Fruit fly (Drosophila melanogaster) whole organism, embryonic: ENCODE measurements around the gene EMC3.
A peak's percentile ranks its signal among the peaks of the same experiment; 100 is the strongest.

ENCODE experiments used
- CG10267 ChIP-seq: fragments of 200-800 bp; sonication (Bioruptor generic); optimal IDR thresholded peaks from 2 replicates; lab custom pipeline; 2018; ENCODE audit warnings: missing biosample characterization, mild to moderate bottlenecking, missing genetic modification characterization, moderate library complexity
- CG12104 ChIP-seq: fragments of 200-800 bp; sonication (Bioruptor generic); optimal IDR thresholded peaks from 3 replicates; lab custom pipeline; 2016; ENCODE audit warnings: missing biosample characterization, missing genetic modification characterization
- CG17568 ChIP-seq: fragments of 200-800 bp; sonication (Bioruptor generic); optimal IDR thresholded peaks from 2 replicates; lab custom pipeline; 2018; ENCODE audit warnings: missing biosample characterization, mild to moderate bottlenecking, missing genetic modification characterization, moderate library complexity
- CG8944 ChIP-seq: fragments of 200-800 bp; sonication (Bioruptor generic); optimal IDR thresholded peaks from 3 replicates; lab custom pipeline; 2016; ENCODE audit warnings: missing biosample characterization, missing genetic modification characterization
- Eip74EF ChIP-seq, 2 experiments: fragments of 200-800 bp in 1 of 2; fragments of >200 bp in 1 of 2; sonication (Bioruptor generic) in 1 of 2; optimal IDR thresholded peaks; 2 replicates each; lab custom pipeline; 2017 to 2019; ENCODE audit warnings: missing biosample characterization in 2 of 2, missing genetic modification characterization in 2 of 2, mild to moderate bottlenecking in 1 of 2, moderate library complexity in 1 of 2
- Gsc ChIP-seq: fragments of 200-800 bp; sonication (Bioruptor generic); IDR thresholded peaks from 2 replicates; pipeline ENCODE4 v1.3.6; 2022; ENCODE audit warnings: missing biosample characterization, missing genetic modification characterization
- HLH4C ChIP-seq: fragments of 200-800 bp; sonication (Bioruptor generic); IDR thresholded peaks from 3 replicates; pipeline ENCODE4 v1.3.6; 2022; ENCODE audit warnings: missing biosample characterization, missing genetic modification characterization; ENCODE audit not compliant: partially characterized antibody
- Max ChIP-seq: fragments of 200-800 bp; sonication (Bioruptor generic); optimal IDR thresholded peaks from 2 replicates; lab custom pipeline; 2016; ENCODE audit warnings: missing biosample characterization, mild to moderate bottlenecking, missing genetic modification characterization
- Med ChIP-seq: fragments of 200-800 bp; sonication (Bioruptor generic); peaks from one replicate; lab custom pipeline; 2016; ENCODE audit warnings: missing biosample characterization, missing genetic modification characterization, mild to moderate bottlenecking, inconsistent platforms, moderate library complexity
- Oaz ChIP-seq: fragments of 200-800 bp; sonication (Bioruptor generic); IDR thresholded peaks from 2 replicates; pipeline ENCODE4 v1.3.6; 2022; ENCODE audit warnings: missing biosample characterization, missing genetic modification characterization
- Spps ChIP-seq: fragments of 200-800 bp; sonication (Bioruptor generic); optimal IDR thresholded peaks from 2 replicates; lab custom pipeline; 2018; ENCODE audit warnings: missing biosample characterization, mild to moderate bottlenecking, missing genetic modification characterization
- abd-A ChIP-seq: fragments of 200-800 bp; sonication (Bioruptor generic); optimal IDR thresholded peaks from 3 replicates; lab custom pipeline; 2019; ENCODE audit warnings: missing biosample characterization, mild to moderate bottlenecking, missing genetic modification characterization, moderate library complexity
- ara ChIP-seq: fragments of 200-800 bp; sonication (Bioruptor generic); IDR thresholded peaks from 2 replicates; pipeline ENCODE4 v1.3.6; 2022; ENCODE audit warnings: missing biosample characterization, missing genetic modification characterization

DNA sequence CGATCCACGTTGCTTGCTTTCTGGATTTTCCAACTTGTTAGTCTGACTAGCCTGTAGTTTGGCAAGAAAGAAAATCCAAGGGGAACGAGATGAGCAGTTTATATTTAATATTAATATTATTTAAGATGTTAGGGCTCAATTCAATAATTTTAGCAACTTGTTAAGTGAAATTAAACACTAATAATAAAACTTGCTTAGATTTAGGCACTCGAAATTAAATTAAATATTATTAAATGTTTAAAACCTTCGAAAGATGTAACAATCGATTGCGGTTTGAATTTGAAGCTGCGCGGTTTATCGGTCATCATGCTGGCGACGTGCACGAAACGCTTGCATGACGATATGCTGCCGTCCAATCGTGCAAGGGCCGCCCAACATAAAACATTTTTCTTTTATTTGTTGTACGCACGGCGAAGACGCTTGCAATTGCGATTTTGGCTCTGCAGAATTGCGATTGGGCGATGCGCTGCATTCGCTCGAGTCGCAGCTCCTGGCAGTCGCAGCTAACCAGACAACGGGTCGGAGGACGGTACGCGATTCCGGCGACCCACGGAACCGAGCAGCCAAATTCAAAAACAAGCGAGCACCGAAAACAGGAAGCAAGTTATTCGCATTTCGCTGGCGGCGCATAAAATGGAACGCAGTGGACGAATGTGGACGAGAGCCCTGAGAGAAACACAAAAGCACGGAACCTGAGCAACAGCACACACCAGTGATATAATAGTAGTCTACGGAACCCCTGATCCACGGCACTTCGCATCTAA is 5.0 kb upstream of the EMC3 start, which contains the start of the genes Vha16-5 and CG12299:
- TF ChIP-seq Spps (tag; lab: Kevin White, UChicago) (no peak), Eip74EF (GFP tag; optimal IDR thresholded peaks at IDR 0.05; lab: Kevin White, UChicago) (no peak), CG12104 (GFP tag; lab: Kevin White, UChicago) (peak; percentile 44), CG8944 (GFP tag; lab: Kevin White, UChicago) (peak; percentile 82), abd-A (tag; lab: Kevin White, UChicago) (no peak), Max (peak; percentile 74), Oaz (peak; percentile 78), ara (GFP tag; lab: Robert Waterston, UW) (peak; percentile 93), HLH4C (peak; percentile 85), Med (GFP tag; lab: Kevin White, UChicago) (peak; percentile 99), Gsc (GFP tag; lab: Robert Waterston, UW) (0 out of 2 replicates have a peak, but pooled peaks have one; percentile 39), CG17568 (no peak), CG10267 (tag; lab: Kevin White, UChicago) (peak; percentile 57)
